Worm (Caenorhabditis elegans) whole organism, L3 larva: ENCODE measurements around the gene Y116F11A.6.
"Not testable (repeated sequence)": the region's sequence is repeated elsewhere in the genome, so short reads cannot be mapped to it uniquely, and the experiment has no call there.

ENCODE experiments used
- R02D3.7 ChIP-seq: fragments of 150-350 bp; optimal IDR thresholded peaks from 2 replicates; lab custom pipeline; 2014; ENCODE audit warnings: missing biosample characterization, missing genetic modification characterization
- ZK546.5 ChIP-seq: sonication (generic microtip); optimal IDR thresholded peaks from 2 replicates; lab custom pipeline; 2017; ENCODE audit warnings: missing biosample characterization, missing genetic modification characterization
- aly-2 ChIP-seq: fragments of 150-350 bp; optimal IDR thresholded peaks from 2 replicates; lab custom pipeline; 2014; ENCODE audit warnings: missing biosample characterization, missing genetic modification characterization
- ceh-16 ChIP-seq: sonication (generic microtip); optimal IDR thresholded peaks from 2 replicates; lab custom pipeline; 2017; ENCODE audit warnings: missing biosample characterization, missing genetic modification characterization
- ceh-28 ChIP-seq: fragments of 150-350 bp; optimal IDR thresholded peaks from 2 replicates; lab custom pipeline; 2014; ENCODE audit warnings: missing biosample characterization, missing genetic modification reagents, missing genetic modification characterization
- ceh-9 ChIP-seq: sonication (generic microtip); optimal IDR thresholded peaks from 2 replicates; lab custom pipeline; 2018; ENCODE audit warnings: missing biosample characterization, missing genetic modification characterization
- daf-12 ChIP-seq: fragments of 150-350 bp; optimal IDR thresholded peaks from 2 replicates; lab custom pipeline; 2014; ENCODE audit warnings: missing biosample characterization, missing genetic modification reagents, missing genetic modification characterization
- egl-27 ChIP-seq: sonication (generic microtip); optimal IDR thresholded peaks from 4 replicates; lab custom pipeline; 2017; ENCODE audit warnings: missing biosample characterization, missing genetic modification reagents, missing genetic modification characterization
- egl-5 ChIP-seq: fragments of 150-350 bp; optimal IDR thresholded peaks from 2 replicates; lab custom pipeline; 2017; ENCODE audit warnings: missing biosample characterization, missing genetic modification reagents, missing genetic modification characterization, inconsistent platforms
- elt-1 ChIP-seq: fragments of 150-350 bp; optimal IDR thresholded peaks from 2 replicates; lab custom pipeline; 2014; ENCODE audit warnings: missing biosample characterization, missing genetic modification characterization
- elt-2 ChIP-seq: sonication (generic microtip); optimal IDR thresholded peaks from 2 replicates; lab custom pipeline; 2016; ENCODE audit warnings: missing genetic modification reagents, mild to moderate bottlenecking, missing genetic modification characterization, missing compliant biosample characterization
- elt-3 ChIP-seq, 3 experiments: fragments of 150-350 bp in 1 of 3; sonication (generic microtip) in 2 of 3; optimal IDR thresholded peaks; 2 replicates in 2 of 3; 4 replicates in 1 of 3; lab custom pipeline; 2014 to 2017; ENCODE audit warnings: missing biosample characterization in 3 of 3, missing genetic modification characterization in 3 of 3
- eor-1 ChIP-seq, 2 experiments: fragments of 150-350 bp; optimal IDR thresholded peaks; 2 replicates each; lab custom pipeline; 2014 to 2018; ENCODE audit warnings: missing biosample characterization in 2 of 2, missing genetic modification characterization in 2 of 2
- fkh-10 ChIP-seq: sonication (generic microtip); optimal IDR thresholded peaks from 2 replicates; lab custom pipeline; 2017; ENCODE audit warnings: missing biosample characterization, missing genetic modification reagents, missing genetic modification characterization
- fos-1 ChIP-seq: fragments of 150-350 bp; optimal IDR thresholded peaks from 2 replicates; lab custom pipeline; 2014; ENCODE audit warnings: missing biosample characterization, missing genetic modification characterization
- hmg-11 ChIP-seq: sonication (generic microtip); optimal IDR thresholded peaks from 2 replicates; lab custom pipeline; 2016; ENCODE audit warnings: missing genetic modification characterization, missing compliant biosample characterization
- jun-1 ChIP-seq: fragments of 150-350 bp; optimal IDR thresholded peaks from 2 replicates; lab custom pipeline; 2014; ENCODE audit warnings: missing biosample characterization, missing genetic modification reagents, missing genetic modification characterization
- lin-15B ChIP-seq: fragments of 150-350 bp; optimal IDR thresholded peaks from 2 replicates; lab custom pipeline; 2014; ENCODE audit warnings: missing biosample characterization, missing genetic modification characterization
- lin-39 ChIP-seq: fragments of 150-350 bp; optimal IDR thresholded peaks from 2 replicates; lab custom pipeline; 2018; ENCODE audit warnings: missing biosample characterization, missing genetic modification reagents, missing genetic modification characterization
- lsy-12 ChIP-seq: sonication (generic microtip); optimal IDR thresholded peaks from 2 replicates; lab custom pipeline; 2016; ENCODE audit warnings: mild to moderate bottlenecking, missing genetic modification characterization, missing compliant biosample characterization
- mdl-1 ChIP-seq: fragments of 150-350 bp; optimal IDR thresholded peaks from 2 replicates; lab custom pipeline; 2014; ENCODE audit warnings: missing biosample characterization, missing genetic modification characterization
- mml-1 ChIP-seq: fragments of 150-350 bp; sonication (generic microtip); optimal IDR thresholded peaks from 3 replicates; lab custom pipeline; 2014; ENCODE audit warnings: missing biosample characterization, missing genetic modification characterization
- nfya-1 ChIP-seq: sonication (generic microtip); optimal IDR thresholded peaks from 2 replicates; lab custom pipeline; 2017; ENCODE audit warnings: missing genetic modification characterization, mild to moderate bottlenecking, missing compliant biosample characterization, antibody characterized with exemption, moderate library complexity; ENCODE audit not compliant: insufficient read depth
- nhr-11 ChIP-seq: fragments of 150-350 bp; optimal IDR thresholded peaks from 2 replicates; lab custom pipeline; 2014; ENCODE audit warnings: missing biosample characterization, missing genetic modification characterization
- nhr-12 ChIP-seq: fragments of 150-350 bp; optimal IDR thresholded peaks from 2 replicates; lab custom pipeline; 2014; ENCODE audit warnings: missing biosample characterization, missing genetic modification characterization
- nhr-237 ChIP-seq: fragments of 150-350 bp; optimal IDR thresholded peaks from 2 replicates; lab custom pipeline; 2014; ENCODE audit warnings: missing biosample characterization, missing genetic modification characterization
- nhr-25 ChIP-seq: sonication (generic microtip); optimal IDR thresholded peaks from 2 replicates; lab custom pipeline; 2017; ENCODE audit warnings: missing biosample characterization, missing genetic modification characterization
- nhr-28 ChIP-seq: fragments of 150-350 bp; optimal IDR thresholded peaks from 2 replicates; lab custom pipeline; 2014; ENCODE audit warnings: missing biosample characterization, missing genetic modification characterization
- nhr-67 ChIP-seq: fragments of 150-350 bp; optimal IDR thresholded peaks from 2 replicates; lab custom pipeline; 2014; ENCODE audit warnings: missing biosample characterization, missing genetic modification characterization
- nhr-76 ChIP-seq: fragments of 150-350 bp; sonication (generic microtip); optimal IDR thresholded peaks from 5 replicates; lab custom pipeline; 2014; ENCODE audit warnings: missing biosample characterization, missing genetic modification characterization
- nhr-77 ChIP-seq: fragments of 150-350 bp; optimal IDR thresholded peaks from 2 replicates; lab custom pipeline; 2014; ENCODE audit warnings: missing biosample characterization, missing genetic modification characterization
- pha-4 ChIP-seq: fragments of 150-350 bp; optimal IDR thresholded peaks from 2 replicates; lab custom pipeline; 2014; ENCODE audit warnings: missing biosample characterization, missing genetic modification reagents, missing genetic modification characterization
- sea-2 ChIP-seq: fragments of 150-350 bp; sonication (generic microtip); optimal IDR thresholded peaks from 4 replicates; lab custom pipeline; 2014; ENCODE audit warnings: missing biosample characterization, missing genetic modification reagents, missing genetic modification characterization
- skn-1 ChIP-seq: fragments of 150-350 bp; optimal IDR thresholded peaks from 2 replicates; lab custom pipeline; 2014; ENCODE audit warnings: missing biosample characterization, missing genetic modification characterization
- snpc-4 ChIP-seq: fragments of 150-350 bp; optimal IDR thresholded peaks from 2 replicates; lab custom pipeline; 2014; ENCODE audit warnings: missing biosample characterization, missing genetic modification characterization
- tbx-2 ChIP-seq: sonication (generic microtip); optimal IDR thresholded peaks from 2 replicates; lab custom pipeline; 2016; ENCODE audit warnings: mild to moderate bottlenecking, missing genetic modification characterization, missing compliant biosample characterization
- unc-39 ChIP-seq: sonication (generic microtip); optimal IDR thresholded peaks from 4 replicates; lab custom pipeline; 2017; ENCODE audit warnings: missing biosample characterization, missing genetic modification characterization
- unc-62 ChIP-seq: fragments of 150-350 bp; sonication (generic microtip); optimal IDR thresholded peaks from 4 replicates; lab custom pipeline; 2014; ENCODE audit warnings: missing biosample characterization, missing genetic modification reagents, missing genetic modification characterization
- zag-1 ChIP-seq: fragments of 150-350 bp; optimal IDR thresholded peaks from 2 replicates; lab custom pipeline; 2014; ENCODE audit warnings: missing biosample characterization, missing genetic modification characterization
- ztf-11 ChIP-seq: fragments of 150-350 bp; optimal IDR thresholded peaks from 2 replicates; lab custom pipeline; 2014; ENCODE audit warnings: missing biosample characterization, missing genetic modification characterization

Gene Y116F11A.6

DNA sequence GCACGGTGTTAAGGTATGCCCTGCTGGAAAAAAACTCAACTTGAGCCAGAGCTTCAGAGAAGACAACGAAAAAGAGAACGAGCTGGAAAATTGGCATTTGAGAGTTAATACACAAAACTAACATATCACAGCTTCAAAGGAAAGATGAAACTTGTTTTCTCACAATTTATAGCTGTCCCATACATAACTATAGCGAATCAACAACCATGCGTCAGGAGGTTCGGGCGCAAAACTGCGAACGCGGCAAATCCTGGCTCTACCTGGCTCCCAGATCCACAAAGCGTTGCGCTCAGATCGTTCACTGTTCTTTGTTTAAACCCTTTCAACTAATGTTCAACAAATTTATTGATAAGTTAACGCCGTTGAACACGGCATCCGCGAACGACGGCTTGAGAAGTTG lies 7.7 kb upstream of the Y116F11A.6 start, which contains the start of gene Y43F8C.23:
Gene Y43F8C.23 (minus strand): TSS at position 101 of the 400 bp plus-strand sequence.
- TF ChIP-seq fkh-10; ceh-28 (tag; lab: Kevin White, UChicago); nhr-76: not testable (repeated sequence)

DNA sequence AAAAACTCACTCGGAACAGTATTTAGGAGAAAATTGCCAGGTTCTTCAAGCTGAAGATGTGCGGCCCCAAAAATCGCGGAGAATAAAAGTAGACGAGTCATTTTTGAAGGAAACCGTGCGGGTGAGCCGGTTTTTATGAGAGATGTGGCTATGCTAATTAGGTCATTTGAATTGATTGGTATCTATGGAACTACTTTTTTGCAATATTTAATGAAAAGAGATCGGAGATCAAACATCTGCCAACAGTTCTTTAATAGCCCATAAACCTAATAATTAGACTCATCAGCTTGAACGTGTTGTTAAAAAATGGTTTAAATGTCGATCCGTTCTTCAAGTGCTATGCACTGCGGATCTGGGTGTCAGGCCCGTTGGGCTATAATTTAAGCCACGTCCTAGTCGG lies 3.9 kb upstream of the Y116F11A.6 start, which contains the start of gene Y43F8C.16:
Gene Y43F8C.16 (minus strand): TSS at position 101 of the 400 bp plus-strand sequence.
- no peak for TF ChIP-seq lsy-12
- no peak for TF ChIP-seq fkh-10
- no peak for TF ChIP-seq R02D3.7 (tag; lab: Kevin White, UChicago)
- TF ChIP-seq pha-4 (tag; lab: Kevin White, UChicago): no peak
- TF ChIP-seq skn-1 (tag; lab: Kevin White, UChicago): no peak
- TF ChIP-seq tbx-2 (tag; lab: Kevin White, UChicago): no peak
- TF ChIP-seq elt-1 (tag; lab: Kevin White, UChicago): no peak
- TF ChIP-seq nfya-1: no peak
- TF ChIP-seq sea-2: no peak
- no peak for TF ChIP-seq ceh-28 (tag; lab: Kevin White, UChicago)
- no peak for TF ChIP-seq lin-15B (tag; lab: Kevin White, UChicago)
- TF ChIP-seq, all 47 proteins: peak for 0

DNA sequence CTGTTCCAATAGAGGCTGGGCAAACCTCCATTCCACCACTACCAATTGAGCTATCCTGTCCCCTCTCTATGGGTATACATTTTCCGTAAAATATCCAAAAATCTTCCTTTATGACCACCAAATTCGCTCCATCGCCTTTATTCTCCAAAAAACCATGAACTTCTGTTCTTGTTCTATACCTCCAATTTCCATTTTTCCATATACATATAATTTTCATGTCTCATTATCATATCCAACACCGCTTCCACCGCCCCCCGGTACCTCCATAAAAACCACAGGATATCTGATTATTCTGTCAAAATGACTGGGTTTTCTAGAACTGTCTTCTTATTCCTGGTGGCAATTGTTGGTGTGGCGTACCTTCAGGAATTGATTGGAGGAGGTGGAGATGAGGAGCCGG lies 3.5 kb upstream of the Y116F11A.6 start, which contains the start of gene Y43F8C.17:
Gene Y43F8C.17 (plus strand): TSS at position 301 of the 400 bp plus-strand sequence.
- TF ChIP-seq nhr-28: no peak
- TF ChIP-seq nhr-25 (tag; lab: Kevin White, UChicago): no peak
- TF ChIP-seq ceh-28 (tag; lab: Kevin White, UChicago): no peak
- TF ChIP-seq elt-1 (tag; lab: Kevin White, UChicago): no peak

DNA sequence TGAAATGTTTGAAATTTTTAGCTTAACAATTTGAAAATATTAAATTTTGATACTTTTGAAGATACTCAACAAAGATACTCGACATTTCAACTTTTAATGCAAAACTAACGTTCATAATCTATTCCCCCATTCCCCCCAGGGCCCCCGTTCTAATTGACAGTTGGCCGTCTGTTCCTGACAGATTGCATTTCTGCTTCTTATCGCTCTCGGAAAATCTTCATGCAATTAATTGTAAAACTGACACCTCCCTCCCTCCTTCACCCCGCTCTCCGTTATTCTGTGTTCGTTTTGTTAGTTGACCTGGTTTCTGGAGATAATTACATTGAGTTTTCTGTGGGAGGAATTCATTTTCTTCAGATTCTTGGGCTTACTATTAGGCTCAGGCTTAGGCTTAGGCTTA lies 1.4 kb upstream of the Y116F11A.6 start:
- no peak for TF ChIP-seq nhr-12 (tag; lab: Kevin White, UChicago)
- no peak for TF ChIP-seq nhr-25 (tag; lab: Kevin White, UChicago)
- no peak for TF ChIP-seq lin-39 (tag; lab: Kevin White, UChicago)
- no peak for TF ChIP-seq ceh-9 (tag; lab: Kevin White, UChicago)
- TF ChIP-seq skn-1 (tag; lab: Kevin White, UChicago): no peak
- no peak for TF ChIP-seq ZK546.5 (tag; lab: Kevin White, UChicago)

DNA sequence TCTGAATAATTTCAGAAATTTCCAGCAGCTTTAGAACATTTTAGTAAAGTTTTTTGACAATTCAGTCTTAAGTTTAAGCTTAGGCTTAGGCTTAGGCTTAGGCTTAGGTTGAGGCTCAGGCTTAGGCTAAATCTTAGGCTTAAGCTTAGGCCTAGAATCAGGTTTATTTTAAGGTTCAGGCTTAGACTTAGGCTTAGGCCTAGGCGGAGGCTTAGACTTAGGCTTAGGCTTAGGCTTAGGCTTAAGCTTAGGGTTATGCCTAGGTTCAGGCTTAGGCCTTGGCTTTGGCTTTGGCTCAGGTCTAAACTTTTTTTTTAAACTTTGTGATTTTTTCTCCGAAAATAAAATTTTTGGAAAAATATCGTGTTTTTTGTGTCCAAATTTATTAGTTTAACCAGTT lies 693 bp upstream of the Y116F11A.6 start:
- TF ChIP-seq elt-1 (tag; lab: Kevin White, UChicago): no peak
- TF ChIP-seq tbx-2 (tag; lab: Kevin White, UChicago): no peak
- no peak for TF ChIP-seq nhr-67 (tag; lab: Kevin White, UChicago)
- TF ChIP-seq nhr-77 (tag; lab: Kevin White, UChicago): no peak
- no peak for TF ChIP-seq fos-1
- TF ChIP-seq eor-1 (tag; optimal IDR thresholded peaks at IDR 0.05; lab: Kevin White, UChicago): no peak
- no peak for TF ChIP-seq lin-15B (tag; lab: Kevin White, UChicago)
- TF ChIP-seq daf-12: no peak
- no peak for TF ChIP-seq elt-3 (tag; optimal IDR thresholded peaks at IDR 0.05; lab: Kevin White, UChicago)
- TF ChIP-seq unc-39 (tag; lab: Kevin White, UChicago): no peak

DNA sequence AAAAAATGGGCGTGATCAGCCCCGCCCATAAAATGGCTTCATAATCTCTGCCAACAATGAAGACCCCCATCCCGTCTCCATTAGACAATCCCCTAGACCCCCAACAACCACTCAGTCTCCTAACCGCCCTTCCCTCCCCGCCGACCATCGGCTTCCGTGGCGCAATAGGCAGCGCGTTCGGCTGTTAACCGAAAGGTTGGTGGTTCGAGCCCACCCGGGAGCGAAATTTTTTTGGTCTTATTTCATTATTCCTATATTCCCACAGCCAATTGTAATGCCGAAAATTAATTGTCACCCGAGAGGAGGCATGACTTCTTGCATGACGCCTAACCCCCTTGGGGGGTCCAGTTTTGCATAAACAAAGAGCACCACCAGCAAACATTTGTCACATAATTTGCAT lies 3.5 kb downstream of the Y116F11A.6 start:
- TF ChIP-seq nhr-77 (tag; lab: Kevin White, UChicago) (no peak), mml-1 (tag; lab: Kevin White, UChicago) (no peak), R02D3.7 (tag; lab: Kevin White, UChicago) (no peak), snpc-4 (tag; lab: Kevin White, UChicago) (no peak), ztf-11 (tag; lab: Kevin White, UChicago) (no peak), lin-39 (tag; lab: Kevin White, UChicago) (peak; percentile 53), unc-39 (tag; lab: Kevin White, UChicago) (no peak), unc-62 (no peak), elt-3 (tag; optimal IDR thresholded peaks at IDR 0.05; lab: Kevin White, UChicago) (no peak), aly-2 (tag; lab: Kevin White, UChicago) (no peak), egl-5 (no peak), ceh-28 (tag; lab: Kevin White, UChicago) (no peak), daf-12 (no peak), ceh-16 (tag; lab: Kevin White, UChicago) (no peak), fos-1 (no peak), egl-27 (tag; lab: Kevin White, UChicago) (no peak), nfya-1 (peak; percentile 17), sea-2 (no peak), lsy-12 (no peak), nhr-25 (tag; lab: Kevin White, UChicago) (peak; percentile 1), nhr-11 (tag; lab: Kevin White, UChicago) (no peak), mdl-1 (tag; lab: Kevin White, UChicago) (no peak), eor-1 (tag; optimal IDR thresholded peaks at IDR 0.05; lab: Kevin White, UChicago) (no peak), pha-4 (tag; lab: Kevin White, UChicago) (peak; percentile 7), jun-1 (tag; lab: Kevin White, UChicago) (no peak), lin-15B (tag; lab: Kevin White, UChicago) (no peak), nhr-237 (tag; lab: Kevin White, UChicago) (no peak), hmg-11 (tag; lab: Kevin White, UChicago) (peak; percentile 81), elt-2 (peak; percentile 17), zag-1 (tag; lab: Kevin White, UChicago) (no peak)
